Worm (Caenorhabditis elegans): ENCODE data around the gene srb-16.

The srb-16 gene

ce11 chrII:5105020-5105419 is 45.7 kb downstream of the srb-16 start (continued):
- TF ChIP-seq xnd-1 (tag; optimal IDR thresholded peaks at IDR 0.05): peak; percentile 13
- peak; percentile 93 for TF ChIP-seq ceh-40 (GFP tag; IDR thresholded peaks at IDR 0.05)
- TF ChIP-seq lin-40 (tag; optimal IDR thresholded peaks at IDR 0.05): peak; percentile 78
- peak; percentile 83; the same call in 1 of the 2 replicates for TF ChIP-seq Y56A3A.18 (GFP tag; IDR thresholded peaks at IDR 0.05)
- TF ChIP-seq F23B12.7 (tag; optimal IDR thresholded peaks at IDR 0.05; ENCODE audit: insufficient read depth): peak; percentile 90
- TF ChIP-seq efl-1 (GFP tag; optimal IDR thresholded peaks at IDR 0.05): no peak
- TF ChIP-seq ztf-25 (GFP tag; IDR thresholded peaks at IDR 0.05): peak; percentile 92
- peak; percentile 94 for TF ChIP-seq ZK185.1 (tag; optimal IDR thresholded peaks at IDR 0.05; ENCODE audit: poor library complexity, severe bottlenecking)
- TF ChIP-seq lsl-1 (GFP tag; optimal IDR thresholded peaks at IDR 0.05): peak; percentile 57
- TF ChIP-seq sptf-2 (GFP tag; optimal IDR thresholded peaks at IDR 0.05): peak; percentile 75
- TF ChIP-seq attf-3 (GFP tag; conservative IDR thresholded peaks at IDR 0.05): peak; percentile 52
- TF ChIP-seq F22D6.2 (tag; optimal IDR thresholded peaks at IDR 0.05): peak; percentile 54
- TF ChIP-seq snpc-1.1 (tag; optimal IDR thresholded peaks at IDR 0.05; ENCODE audit: insufficient read depth): peak; percentile 70
- peak; percentile 79 for TF ChIP-seq repo-1 (tag; optimal IDR thresholded peaks at IDR 0.05)
- peak; percentile 78 for TF ChIP-seq ceh-100 (GFP tag; IDR thresholded peaks at IDR 0.05)
- peak; percentile 24; the same call in 1 of the 2 replicates for TF ChIP-seq madf-8 (GFP tag; conservative IDR thresholded peaks at IDR 0.05)
- peak; percentile 61; the same call in 1 of the 2 replicates for TF ChIP-seq lir-1 (GFP tag; conservative IDR thresholded peaks at IDR 0.05)
- 0 out of 2 replicates have a peak, but pooled peaks have one; percentile 56 for TF ChIP-seq aptf-2 (GFP tag; conservative IDR thresholded peaks at IDR 0.05)
- TF ChIP-seq F52B5.7 (tag; optimal IDR thresholded peaks at IDR 0.05): peak; percentile 82
- TF ChIP-seq hmg-1.2 (GFP tag; IDR thresholded peaks at IDR 0.05): peak; percentile 85
- TF ChIP-seq F55B11.4 (tag; optimal IDR thresholded peaks at IDR 0.05; ENCODE audit: borderline replicate concordance, insufficient read depth): no peak
- TF ChIP-seq lag-1 (GFP tag; IDR thresholded peaks at IDR 0.05): no peak
- TF ChIP-seq die-1 (tag; optimal IDR thresholded peaks at IDR 0.05): peak; percentile 95
- TF ChIP-seq F37B4.10 (GFP tag; IDR thresholded peaks at IDR 0.05): no peak
- 0 out of 2 replicates have a peak, but pooled peaks have one; percentile 8 for TF ChIP-seq Y67H2A.10 (GFP tag; conservative IDR thresholded peaks at IDR 0.05)
- TF ChIP-seq tlf-1 (GFP tag; optimal IDR thresholded peaks at IDR 0.05): peak; percentile 36
- peak; percentile 82 for TF ChIP-seq rcor-1 (GFP tag; IDR thresholded peaks at IDR 0.05)
- TF ChIP-seq sdz-38 (tag; optimal IDR thresholded peaks at IDR 0.05): no peak
- 0 out of 2 replicates have a peak, but pooled peaks have one; percentile 51 for TF ChIP-seq ztf-6 (GFP tag; IDR thresholded peaks at IDR 0.05)
- peak; percentile 93 for TF ChIP-seq zim-3 (tag; optimal IDR thresholded peaks at IDR 0.05)
- TF ChIP-seq F57A8.1 (GFP tag; optimal IDR thresholded peaks at IDR 0.05): peak; percentile 73

ce11 chrII:5103784-5104457 is 46.8 kb downstream of the srb-16 start, which contains the start of the genes C04G6.11 and mpk-2:
TSS of gene C04G6.11 (minus strand) at chrII:5103834.
TSS of gene mpk-2 (plus strand) at chrII:5104118.
- TF ChIP-seq him-1 (tag; optimal IDR thresholded peaks at IDR 0.05) (no peak), let-607 (tag; optimal IDR thresholded peaks at IDR 0.05) (peak; percentile 21 to 40), sdz-38 (tag; optimal IDR thresholded peaks at IDR 0.05) (no peak), egl-44 (GFP tag; IDR thresholded peaks at IDR 0.05) (no peak), madf-10 (tag; optimal IDR thresholded peaks at IDR 0.05) (peak; percentile 22), F55B11.4 (tag; optimal IDR thresholded peaks at IDR 0.05; ENCODE audit: borderline replicate concordance, insufficient read depth) (no peak), nhr-80 (tag; optimal IDR thresholded peaks at IDR 0.05) (peak; percentile 93), unc-62 (GFP tag; optimal IDR thresholded peaks at IDR 0.05) (peak; percentile 44), ztf-22 (GFP tag; optimal IDR thresholded peaks at IDR 0.05) (peak; percentile 58), repo-1 (tag; optimal IDR thresholded peaks at IDR 0.05) (no peak), atf-7 (tag; optimal IDR thresholded peaks at IDR 0.05) (peak; percentile 75), ztf-28 (GFP tag; IDR thresholded peaks at IDR 0.05) (no peak)
